Fruit fly (Drosophila melanogaster) whole organism, prepupa: ENCODE measurements around the gene gammaTub37C.

Source experiments
- Blimp-1 ChIP-seq: fragments of 200-800 bp; sonication (Bioruptor generic); optimal IDR thresholded peaks from 3 replicates; lab custom pipeline; 2017; ENCODE audit warnings: missing biosample characterization, missing genetic modification characterization, mild to moderate bottlenecking, moderate library complexity, missing genetic modification reagents
- CG11294 ChIP-seq: fragments of 200-800 bp; sonication (Bioruptor generic); IDR thresholded peaks from 2 replicates; pipeline ENCODE4 v1.3.6; 2022; ENCODE audit warnings: missing biosample characterization, missing genetic modification characterization
- CG11762 ChIP-seq: fragments of 200-800 bp; sonication (Bioruptor generic); optimal IDR thresholded peaks from 3 replicates; lab custom pipeline; 2016; ENCODE audit warnings: missing biosample characterization, missing genetic modification characterization; ENCODE audit not compliant: insufficient read depth
- CG15336 ChIP-seq: fragments of 200-800 bp; sonication (Bioruptor generic); IDR thresholded peaks from 2 replicates; pipeline ENCODE4 v1.3.6; 2022; ENCODE audit warnings: missing biosample characterization, missing genetic modification characterization
- CG1621 ChIP-seq: fragments of 200-800 bp; sonication (Bioruptor generic); optimal IDR thresholded peaks from 3 replicates; lab custom pipeline; 2018; ENCODE audit warnings: missing biosample characterization, mild to moderate bottlenecking, missing genetic modification characterization
- CG16779 ChIP-seq: fragments of 200-800 bp; sonication (Bioruptor generic); optimal IDR thresholded peaks from 3 replicates; lab custom pipeline; 2017; ENCODE audit warnings: missing biosample characterization, mild to moderate bottlenecking, missing genetic modification characterization
- CG3032 ChIP-seq: fragments of 200-800 bp; optimal IDR thresholded peaks from 2 replicates; lab custom pipeline; 2019; ENCODE audit warnings: missing biosample characterization, mild to moderate bottlenecking, missing genetic modification characterization, moderate library complexity
- CG31627 ChIP-seq: fragments of 200-800 bp; sonication (Bioruptor generic); optimal IDR thresholded peaks from 3 replicates; lab custom pipeline; 2016; ENCODE audit warnings: missing biosample characterization, missing genetic modification characterization
- CG34406 ChIP-seq: fragments of 200-800 bp; sonication (Bioruptor generic); optimal IDR thresholded peaks from 3 replicates; lab custom pipeline; 2016; ENCODE audit warnings: missing biosample characterization, missing genetic modification characterization
- CG3919 ChIP-seq: fragments of 200-800 bp; sonication (Bioruptor generic); optimal IDR thresholded peaks from 3 replicates; lab custom pipeline; 2016; ENCODE audit warnings: missing biosample characterization, missing genetic modification characterization
- CG4318 ChIP-seq: fragments of 200-800 bp; sonication (Bioruptor generic); optimal IDR thresholded peaks from 3 replicates; lab custom pipeline; 2017; ENCODE audit warnings: missing biosample characterization, mild to moderate bottlenecking, missing genetic modification characterization
- CG6163 ChIP-seq: fragments of 200-800 bp; sonication (Bioruptor generic); IDR thresholded peaks from 3 replicates; pipeline ENCODE4 v1.3.6; 2022; ENCODE audit warnings: missing biosample characterization, missing genetic modification characterization
- CG6276 ChIP-seq: fragments of 200-800 bp; sonication (Bioruptor generic); optimal IDR thresholded peaks from 2 replicates; lab custom pipeline; 2017; ENCODE audit warnings: missing biosample characterization, mild to moderate bottlenecking, missing genetic modification characterization
- CG6792 ChIP-seq: fragments of 200-800 bp; sonication (Bioruptor generic); optimal IDR thresholded peaks from 3 replicates; lab custom pipeline; 2016; ENCODE audit warnings: missing biosample characterization, missing genetic modification characterization
- CG6808 ChIP-seq: fragments of 200-800 bp; sonication (Bioruptor generic); optimal IDR thresholded peaks from 3 replicates; lab custom pipeline; 2017; ENCODE audit warnings: missing biosample characterization, missing genetic modification characterization, mild to moderate bottlenecking, moderate library complexity, missing genetic modification reagents
- CG6854 ChIP-seq: fragments of 200-800 bp; sonication (Bioruptor generic); optimal IDR thresholded peaks from 2 replicates; lab custom pipeline; 2017; ENCODE audit warnings: missing biosample characterization, mild to moderate bottlenecking, missing genetic modification characterization
- CG7368 ChIP-seq: fragments of 200-800 bp; sonication (Bioruptor generic); optimal IDR thresholded peaks from 3 replicates; lab custom pipeline; 2016; ENCODE audit warnings: missing biosample characterization, missing genetic modification characterization
- CG8119 ChIP-seq: fragments of 200-800 bp; sonication (Bioruptor generic); IDR thresholded peaks from 3 replicates; pipeline ENCODE4 v1.3.6; 2022; ENCODE audit warnings: missing biosample characterization, missing genetic modification characterization
- CG8319 ChIP-seq: fragments of 200-800 bp; sonication (Bioruptor generic); optimal IDR thresholded peaks from 3 replicates; lab custom pipeline; 2016; ENCODE audit warnings: missing biosample characterization, missing genetic modification characterization
- CG8632 ChIP-seq: fragments of 200-800 bp; sonication (Bioruptor generic); optimal IDR thresholded peaks from 3 replicates; lab custom pipeline; 2016; ENCODE audit warnings: missing biosample characterization, missing genetic modification characterization
- CG9139 ChIP-seq: fragments of 200-800 bp; sonication (Bioruptor generic); optimal IDR thresholded peaks from 3 replicates; lab custom pipeline; 2017; ENCODE audit warnings: missing biosample characterization, mild to moderate bottlenecking, missing genetic modification characterization
- Eip78C ChIP-seq: fragments of 200-800 bp; sonication (Bioruptor generic); peaks from one replicate; lab custom pipeline; 2016; ENCODE audit warnings: missing biosample characterization, missing genetic modification characterization
- Eip93F ChIP-seq: fragments of 200-800 bp; sonication (Bioruptor generic); optimal IDR thresholded peaks from 2 replicates; lab custom pipeline; 2016; ENCODE audit warnings: missing biosample characterization, mild to moderate bottlenecking, missing genetic modification characterization
- Ets21C ChIP-seq: fragments of 200-800 bp; sonication (Bioruptor generic); optimal IDR thresholded peaks from 3 replicates; lab custom pipeline; 2016; ENCODE audit warnings: missing biosample characterization, missing genetic modification characterization
- Ets96B ChIP-seq: fragments of 200-800 bp; optimal IDR thresholded peaks from 2 replicates; lab custom pipeline; 2019; ENCODE audit warnings: missing biosample characterization, mild to moderate bottlenecking, missing genetic modification characterization, moderate library complexity
- Gug ChIP-seq: fragments of 200-800 bp; sonication (Bioruptor generic); IDR thresholded peaks from 2 replicates; pipeline ENCODE4 v1.3.6; 2022; ENCODE audit warnings: missing biosample characterization, missing genetic modification characterization
- Hr39 ChIP-seq: fragments of 200-800 bp; sonication (Bioruptor generic); optimal IDR thresholded peaks from 2 replicates; lab custom pipeline; 2016; ENCODE audit warnings: missing biosample characterization, missing genetic modification characterization
- Hr4 ChIP-seq: fragments of 200-800 bp; sonication (Bioruptor generic); optimal IDR thresholded peaks from 3 replicates; lab custom pipeline; 2016; ENCODE audit warnings: missing biosample characterization, missing genetic modification characterization
- Lpt ChIP-seq: fragments of 200-800 bp; sonication (Bioruptor generic); optimal IDR thresholded peaks from 3 replicates; lab custom pipeline; 2016; ENCODE audit warnings: missing biosample characterization, missing genetic modification characterization
- Met ChIP-seq: fragments of 200-800 bp; sonication (Bioruptor generic); optimal IDR thresholded peaks from 3 replicates; lab custom pipeline; 2016; ENCODE audit warnings: missing biosample characterization, missing genetic modification characterization
- OdsH ChIP-seq: fragments of 200-800 bp; sonication (Bioruptor generic); optimal IDR thresholded peaks from 3 replicates; lab custom pipeline; 2016; ENCODE audit warnings: missing biosample characterization, missing genetic modification characterization
- Smox ChIP-seq: fragments of 200-800 bp; sonication (Bioruptor generic); optimal IDR thresholded peaks from 3 replicates; lab custom pipeline; 2016; ENCODE audit warnings: missing biosample characterization, missing genetic modification characterization
- Sox102F ChIP-seq: fragments of 200-800 bp; sonication (Bioruptor generic); optimal IDR thresholded peaks from 2 replicates; lab custom pipeline; 2016; ENCODE audit warnings: missing biosample characterization, mild to moderate bottlenecking, missing genetic modification characterization
- Sox15 ChIP-seq: fragments of 200-800 bp; sonication (Bioruptor generic); optimal IDR thresholded peaks from 3 replicates; lab custom pipeline; 2016; ENCODE audit warnings: missing biosample characterization, missing genetic modification characterization
- achi ChIP-seq: fragments of 200-800 bp; sonication (Bioruptor generic); optimal IDR thresholded peaks from 3 replicates; lab custom pipeline; 2016; ENCODE audit warnings: missing biosample characterization, missing genetic modification characterization
- cyc ChIP-seq: fragments of 200-800 bp; sonication (Bioruptor generic); optimal IDR thresholded peaks from 3 replicates; lab custom pipeline; 2016; ENCODE audit warnings: missing biosample characterization, missing genetic modification characterization
- dac ChIP-seq: fragments of 200-800 bp; sonication (Bioruptor generic); optimal IDR thresholded peaks from 2 replicates; lab custom pipeline; 2017; ENCODE audit warnings: missing biosample characterization, mild to moderate bottlenecking, missing genetic modification characterization
- eg ChIP-seq: fragments of 200-800 bp; sonication (Bioruptor generic); IDR thresholded peaks from 3 replicates; pipeline ENCODE4 v1.3.6; 2022; ENCODE audit warnings: missing biosample characterization, missing genetic modification characterization
- fd59A ChIP-seq: fragments of 200-800 bp; sonication (Bioruptor generic); optimal IDR thresholded peaks from 2 replicates; lab custom pipeline; 2017; ENCODE audit warnings: missing biosample characterization, mild to moderate bottlenecking, missing genetic modification characterization, missing genetic modification reagents
- fkh ChIP-seq: fragments of 200-800 bp; sonication (Bioruptor generic); optimal IDR thresholded peaks from 3 replicates; lab custom pipeline; 2017; ENCODE audit warnings: missing biosample characterization, mild to moderate bottlenecking, missing genetic modification characterization, moderate library complexity
- lz ChIP-seq: fragments of 200-800 bp; sonication (Bioruptor generic); optimal IDR thresholded peaks from 3 replicates; lab custom pipeline; 2016; ENCODE audit warnings: missing biosample characterization, missing genetic modification characterization
- pdm3 ChIP-seq: fragments of 200-800 bp; sonication (Bioruptor generic); optimal IDR thresholded peaks from 3 replicates; lab custom pipeline; 2016; ENCODE audit warnings: missing biosample characterization, missing genetic modification characterization
- salr ChIP-seq, 2 experiments: fragments of 200-800 bp; sonication (Bioruptor generic); optimal IDR thresholded peaks; 3 replicates each; lab custom pipeline; 2016 to 2018; ENCODE audit warnings: missing biosample characterization in 2 of 2, missing genetic modification characterization in 2 of 2, mild to moderate bottlenecking in 1 of 2
- spab ChIP-seq: fragments of 200-800 bp; sonication (Bioruptor generic); optimal IDR thresholded peaks from 2 replicates; lab custom pipeline; 2017; ENCODE audit warnings: missing biosample characterization, mild to moderate bottlenecking, missing genetic modification characterization, missing genetic modification reagents
- ss ChIP-seq, 2 experiments: fragments of 200-800 bp; sonication (Bioruptor generic); optimal IDR thresholded peaks; 2 replicates in 1 of 2; 3 replicates in 1 of 2; lab custom pipeline; 2017 to 2018; ENCODE audit warnings: mild to moderate bottlenecking in 2 of 2, missing biosample characterization in 2 of 2, missing genetic modification characterization in 2 of 2, moderate library complexity in 1 of 2
- topi ChIP-seq: fragments of 200-800 bp; sonication (Bioruptor generic); optimal IDR thresholded peaks from 3 replicates; lab custom pipeline; 2016; ENCODE audit warnings: missing biosample characterization, missing genetic modification characterization
- vri ChIP-seq: fragments of 200-800 bp; sonication (Bioruptor generic); optimal IDR thresholded peaks from 3 replicates; lab custom pipeline; 2016; ENCODE audit warnings: missing biosample characterization, mild to moderate bottlenecking, missing genetic modification characterization

Gene gammaTub37C

dm6 chr2L:19136735-19137134, 48.8 kb downstream of the gammaTub37C start (continued):
- TF ChIP-seq CG34406 (peak; percentile 92), Sox102F (GFP tag; lab: Kevin White, UChicago) (peak; percentile 91), CG11294 (GFP tag; lab: Robert Waterston, UW) (no peak), CG1621 (tag; lab: Kevin White, UChicago) (peak; percentile 91), pdm3 (GFP tag; lab: Kevin White, UChicago) (peak; percentile 91), Ets96B (tag; lab: Kevin White, UChicago) (peak; percentile 97), OdsH (peak; percentile 95), CG8119 (peak; percentile 84), CG7368 (GFP tag; lab: Kevin White, UChicago) (peak; percentile 90), Eip93F (GFP tag; lab: Kevin White, UChicago) (peak; percentile 44), CG6276 (peak; percentile 47), spab (peak; percentile 96), fkh (no peak), Hr39 (GFP tag; lab: Kevin White, UChicago) (peak; percentile 93), Gug (GFP tag; lab: Robert Waterston, UW) (peak; percentile 65), CG15336 (GFP tag; lab: Robert Waterston, UW) (peak; percentile 77), achi (GFP tag; lab: Kevin White, UChicago) (peak; percentile 92), Smox (GFP tag; lab: Kevin White, UChicago) (peak; percentile 93), Eip78C (GFP tag; lab: Kevin White, UChicago) (peak; percentile 99)
- TF ChIP-seq, all 60 proteins: peak for 57

- TF ChIP-seq CG6792 (peak; percentile 75), CG3919 (GFP tag; lab: Kevin White, UChicago) (peak; percentile 85), CG4318 (GFP tag; lab: Kevin White, UChicago) (peak; percentile 46), CG6808 (GFP tag; lab: Kevin White, UChicago) (peak; percentile 81), CG11294 (GFP tag; lab: Robert Waterston, UW) (no peak), CG6163 (GFP tag; lab: Robert Waterston, UW) (peak; percentile 72), CG34406 (peak; percentile 83), CG31627 (peak; percentile 88), salr (GFP tag; optimal IDR thresholded peaks at IDR 0.05; lab: Kevin White, UChicago) (peak; percentile 62 to 84), lz (GFP tag; lab: Kevin White, UChicago) (peak; percentile 87), Blimp-1 (GFP tag; lab: Kevin White, UChicago) (no peak), pdm3 (GFP tag; lab: Kevin White, UChicago) (peak; percentile 85), CG16779 (peak; percentile 71), CG11762 (GFP tag; lab: Kevin White, UChicago) (peak; percentile 75), Smox (GFP tag; lab: Kevin White, UChicago) (peak; percentile 88), Hr39 (GFP tag; lab: Kevin White, UChicago) (peak; percentile 83), Hr4 (peak; percentile 57), CG9139 (GFP tag; lab: Kevin White, UChicago) (peak; percentile 41), Lpt (GFP tag; lab: Kevin White, UChicago) (peak; percentile 27), CG6854 (GFP tag; lab: Kevin White, UChicago) (no peak), Gug (GFP tag; lab: Robert Waterston, UW) (no peak), CG1621 (tag; lab: Kevin White, UChicago) (peak; percentile 80), Eip93F (GFP tag; lab: Kevin White, UChicago) (peak; percentile 50), CG3032 (peak; percentile 83), CG8319 (GFP tag; lab: Kevin White, UChicago) (peak; percentile 55), cyc (GFP tag; lab: Kevin White, UChicago) (peak; percentile 84), ss (GFP tag; optimal IDR thresholded peaks at IDR 0.05; lab: Kevin White, UChicago) (peak; percentile 32 to 57), Eip78C (GFP tag; lab: Kevin White, UChicago) (peak; percentile 96), Sox15 (peak; percentile 65), Ets96B (tag; lab: Kevin White, UChicago) (peak; percentile 94), dac (GFP tag; lab: Kevin White, UChicago) (no peak), spab (peak; percentile 74), topi (GFP tag; lab: Kevin White, UChicago) (peak; percentile 90), vri (GFP tag; lab: Kevin White, UChicago) (peak; percentile 81), fd59A (GFP tag; lab: Kevin White, UChicago) (peak; percentile 74), Met (GFP tag; lab: Kevin White, UChicago) (peak; percentile 91), eg (GFP tag; lab: Robert Waterston, UW) (no peak), CG8632 (GFP tag; lab: Kevin White, UChicago) (peak; percentile 85), CG6276 (no peak), Ets21C (GFP tag; lab: Kevin White, UChicago) (peak; percentile 80)
Measured at dm6 chr2L:19135955-19136677, 49.4 kb downstream of the gammaTub37C start.
